Fruit fly (Drosophila melanogaster): Measurements from ENCODE around the gene SoYb.
A peak's percentile ranks its signal among the peaks of the same experiment; 100 is the strongest.

Gene SoYb

DNA sequence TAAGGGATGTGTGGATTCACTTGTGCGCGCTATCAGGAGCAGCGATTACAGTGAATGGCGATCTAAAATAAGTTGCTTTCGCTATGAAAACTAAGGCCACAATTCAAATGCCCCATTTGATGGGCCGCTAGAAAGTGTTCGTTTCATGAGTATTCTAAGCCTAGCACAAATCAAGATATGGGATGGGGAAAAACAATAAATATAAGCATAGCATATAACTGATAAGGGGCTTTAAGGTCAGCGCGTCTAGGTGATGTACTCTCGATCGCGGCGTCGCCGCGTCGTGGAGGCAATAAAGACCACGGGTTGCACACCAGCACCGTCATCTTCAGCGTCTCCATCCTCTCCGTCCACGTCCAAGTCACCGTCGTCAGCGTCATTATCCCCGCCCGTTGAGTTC, 41.8 kb downstream of the SoYb start:
- TF ChIP-seq CG6163 (GFP tag; IDR thresholded peaks at IDR 0.05) (no peak), svp (GFP tag) (peak; percentile 95)

- TF ChIP-seq Smox (GFP tag; optimal IDR thresholded peaks at IDR 0.05) (peak; percentile 93), Eip75B (GFP tag; optimal IDR thresholded peaks at IDR 0.05) (peak; percentile 92), Sox14 (GFP tag; optimal IDR thresholded peaks at IDR 0.05) (peak; percentile 93), CG9139 (GFP tag; optimal IDR thresholded peaks at IDR 0.05) (no peak), Ets96B (tag; optimal IDR thresholded peaks at IDR 0.05) (peak; percentile 95), topi (GFP tag; optimal IDR thresholded peaks at IDR 0.05) (peak; percentile 92), fd85E (GFP tag; optimal IDR thresholded peaks at IDR 0.05) (peak; percentile 67), eg (GFP tag; IDR thresholded peaks at IDR 0.05) (peak; percentile 96), CG6163 (GFP tag; IDR thresholded peaks at IDR 0.05) (peak; percentile 92), Lpt (GFP tag; optimal IDR thresholded peaks at IDR 0.05) (peak; percentile 92), CG15336 (GFP tag; IDR thresholded peaks at IDR 0.05) (peak; percentile 95), CG32006 (GFP tag; optimal IDR thresholded peaks at IDR 0.05) (peak; percentile 90), CG8119 (GFP tag; IDR thresholded peaks at IDR 0.05) (peak; percentile 95), salr (GFP tag; optimal IDR thresholded peaks at IDR 0.05) (peak in 1 of 2 experiments; percentile 43), CG3032 (tag; optimal IDR thresholded peaks at IDR 0.05) (peak; percentile 92), Sox15 (GFP tag; optimal IDR thresholded peaks at IDR 0.05) (peak; percentile 86), net (GFP tag; optimal IDR thresholded peaks at IDR 0.05) (peak; percentile 91), svp (GFP tag) (peak; percentile 95), CG8632 (GFP tag; optimal IDR thresholded peaks at IDR 0.05) (peak; percentile 96), CG10631 (GFP tag; optimal IDR thresholded peaks at IDR 0.05) (peak; percentile 93), Hr38 (GFP tag; optimal IDR thresholded peaks at IDR 0.05) (no peak), CG6808 (GFP tag; optimal IDR thresholded peaks at IDR 0.05) (peak; percentile 74), CG31627 (GFP tag; optimal IDR thresholded peaks at IDR 0.05) (peak; percentile 93), Sox102F (GFP tag; optimal IDR thresholded peaks at IDR 0.05) (peak; percentile 90), dac (GFP tag; optimal IDR thresholded peaks at IDR 0.05) (peak; percentile 50), CG1621 (tag; optimal IDR thresholded peaks at IDR 0.05) (peak; percentile 82), CG16779 (tag; optimal IDR thresholded peaks at IDR 0.05) (no peak), acj6 (GFP tag; optimal IDR thresholded peaks at IDR 0.05) (peak; percentile 93), CG3919 (GFP tag; optimal IDR thresholded peaks at IDR 0.05) (peak; percentile 94), spab (GFP tag; optimal IDR thresholded peaks at IDR 0.05) (no peak), esn (GFP tag; optimal IDR thresholded peaks at IDR 0.05) (peak; percentile 97), pdm3 (GFP tag; optimal IDR thresholded peaks at IDR 0.05) (peak; percentile 95), Hr4 (GFP tag; optimal IDR thresholded peaks at IDR 0.05) (peak; percentile 91), Gug (GFP tag; IDR thresholded peaks at IDR 0.05) (peak; percentile 93), OdsH (GFP tag; optimal IDR thresholded peaks at IDR 0.05) (peak; percentile 96), vri (GFP tag; optimal IDR thresholded peaks at IDR 0.05) (peak; percentile 88), achi (GFP tag; optimal IDR thresholded peaks at IDR 0.05) (peak; percentile 93), CG6276 (GFP tag; optimal IDR thresholded peaks at IDR 0.05) (no peak), CG34406 (GFP tag; optimal IDR thresholded peaks at IDR 0.05) (peak; percentile 95), CG11294 (GFP tag; IDR thresholded peaks at IDR 0.05) (peak; percentile 90), CG7368 (GFP tag; optimal IDR thresholded peaks at IDR 0.05) (peak; percentile 90), CG11762 (GFP tag; optimal IDR thresholded peaks at IDR 0.05; ENCODE audit: insufficient read depth) (peak; percentile 90), Ets21C (GFP tag; optimal IDR thresholded peaks at IDR 0.05) (peak; percentile 86), Eip78C (GFP tag) (peak; percentile 98), Met (GFP tag; optimal IDR thresholded peaks at IDR 0.05) (peak; percentile 96), ss (GFP tag; optimal IDR thresholded peaks at IDR 0.05) (peak in 1 of 2 experiments; percentile 78), lz (GFP tag; optimal IDR thresholded peaks at IDR 0.05) (peak; percentile 93), CG6792 (GFP tag; optimal IDR thresholded peaks at IDR 0.05) (peak; percentile 93), fkh (GFP tag; optimal IDR thresholded peaks at IDR 0.05) (peak; percentile 91)
These were observed 45.4 kb downstream of the SoYb start, which contains the start of the genes CG4658 and CG5846 for dm6 chr2L:9956993-9957652. TSS of gene CG4658 (plus strand) at chr2L:9957132. TSS of gene CG5846 (minus strand) at chr2L:9957237.

Data from whole organism, prepupa.